Fruit fly (Drosophila melanogaster) whole organism, embryonic: Measurements from ENCODE around the gene CG31816.
A peak's percentile ranks its signal among the peaks of the same experiment; 100 is the strongest.

Source experiments
- CG10321 ChIP-seq: fragments of 200-800 bp; sonication (Bioruptor generic); IDR thresholded peaks from 2 replicates; pipeline ENCODE4 v1.3.6; 2022; ENCODE audit warnings: missing biosample characterization, missing genetic modification characterization
- CG12744 ChIP-seq: fragments of 200-800 bp; sonication (Bioruptor generic); optimal IDR thresholded peaks from 2 replicates; lab custom pipeline; 2016; ENCODE audit warnings: missing biosample characterization, missing genetic modification characterization
- CG15073 ChIP-seq: fragments of 200-800 bp; sonication (Bioruptor generic); optimal IDR thresholded peaks from 2 replicates; lab custom pipeline; 2016; ENCODE audit warnings: missing biosample characterization, missing genetic modification characterization
- CG16815 ChIP-seq: fragments of 200-800 bp; sonication (Bioruptor generic); optimal IDR thresholded peaks from 3 replicates; lab custom pipeline; 2017; ENCODE audit warnings: missing biosample characterization, mild to moderate bottlenecking, missing genetic modification characterization
- CG17186 ChIP-seq: fragments of 200-800 bp; sonication (Bioruptor generic); optimal IDR thresholded peaks from 3 replicates; lab custom pipeline; 2017; ENCODE audit warnings: missing biosample characterization, missing genetic modification reagents, missing genetic modification characterization
- CG17328 ChIP-seq: fragments of 200-800 bp; sonication (Bioruptor generic); IDR thresholded peaks from 2 replicates; pipeline ENCODE4 v1.3.6; 2022; ENCODE audit warnings: missing biosample characterization, missing genetic modification characterization
- CG17385 ChIP-seq: fragments of 200-800 bp; sonication (Bioruptor generic); optimal IDR thresholded peaks from 3 replicates; lab custom pipeline; 2018; ENCODE audit warnings: missing biosample characterization, mild to moderate bottlenecking, missing genetic modification characterization
- CG1832 ChIP-seq: fragments of 200-800 bp; sonication (Bioruptor generic); optimal IDR thresholded peaks from 2 replicates; lab custom pipeline; 2017; ENCODE audit warnings: missing biosample characterization, mild to moderate bottlenecking, missing genetic modification characterization, inconsistent platforms
- CG30403 ChIP-seq: fragments of 200-800 bp; sonication (Bioruptor generic); optimal IDR thresholded peaks from 3 replicates; lab custom pipeline; 2016; ENCODE audit warnings: missing biosample characterization, missing genetic modification characterization
- CG3163 ChIP-seq: fragments of 200-800 bp; sonication (Bioruptor generic); optimal IDR thresholded peaks from 3 replicates; lab custom pipeline; 2016; ENCODE audit warnings: missing biosample characterization, missing genetic modification characterization
- CG32767 ChIP-seq: fragments of 200-800 bp; sonication (Bioruptor generic); IDR thresholded peaks from 2 replicates; pipeline ENCODE4 v1.3.6; 2022; ENCODE audit warnings: missing biosample characterization, missing genetic modification characterization
- CG4360 ChIP-seq: fragments of 200-800 bp; sonication (Bioruptor generic); IDR thresholded peaks from 2 replicates; pipeline ENCODE4 v1.3.6; 2022; ENCODE audit warnings: missing biosample characterization, missing genetic modification characterization
- CG4404 ChIP-seq: fragments of 200-800 bp; sonication (Bioruptor generic); IDR thresholded peaks from 2 replicates; pipeline ENCODE4 v1.3.6; 2022; ENCODE audit warnings: missing biosample characterization, missing genetic modification characterization
- CG5953 ChIP-seq: fragments of 200-800 bp; sonication (Bioruptor generic); IDR thresholded peaks from 2 replicates; pipeline ENCODE4 v1.3.6; 2022; ENCODE audit warnings: missing biosample characterization, missing genetic modification characterization
- CG6175 ChIP-seq: fragments of 200-800 bp; sonication (Bioruptor generic); IDR thresholded peaks from 3 replicates; pipeline ENCODE4 v1.3.6; 2022; ENCODE audit warnings: missing biosample characterization, missing genetic modification characterization
- CG7928 ChIP-seq: fragments of 200-800 bp; sonication (Bioruptor generic); optimal IDR thresholded peaks from 2 replicates; lab custom pipeline; 2017; ENCODE audit warnings: missing biosample characterization, mild to moderate bottlenecking, missing genetic modification characterization
- CG7963 ChIP-seq: fragments of 200-800 bp; sonication (Bioruptor generic); IDR thresholded peaks from 3 replicates; pipeline ENCODE4 v1.3.6; 2022; ENCODE audit warnings: missing biosample characterization, missing genetic modification characterization; ENCODE audit not compliant: partially characterized antibody
- CG8290 ChIP-seq, 3 experiments: fragments of 200-800 bp; sonication (Bioruptor generic); optimal IDR thresholded peaks; 2 replicates each; lab custom pipeline; 2016 to 2019; ENCODE audit warnings: missing biosample characterization in 3 of 3, missing genetic modification characterization in 3 of 3, mild to moderate bottlenecking in 2 of 3, moderate library complexity in 1 of 3
- CG8924 ChIP-seq: fragments of 200-800 bp; optimal IDR thresholded peaks from 3 replicates; lab custom pipeline; 2019; ENCODE audit warnings: missing biosample characterization, mild to moderate bottlenecking, missing genetic modification characterization, moderate library complexity
- Dad ChIP-seq: fragments of 200-800 bp; sonication (Bioruptor generic); optimal IDR thresholded peaks from 3 replicates; lab custom pipeline; 2016; ENCODE audit warnings: missing biosample characterization, missing genetic modification characterization
- Ets97D ChIP-seq: fragments of 200-800 bp; sonication (Bioruptor generic); optimal IDR thresholded peaks from 3 replicates; lab custom pipeline; 2016; ENCODE audit warnings: missing biosample characterization, missing genetic modification characterization
- H15 ChIP-seq: fragments of 200-800 bp; sonication (Bioruptor generic); IDR thresholded peaks from 3 replicates; pipeline ENCODE4 v1.3.6; 2022; ENCODE audit warnings: missing biosample characterization, missing genetic modification characterization
- HHEX ChIP-seq: fragments of 200-800 bp; sonication (Bioruptor generic); optimal IDR thresholded peaks from 3 replicates; lab custom pipeline; 2017; ENCODE audit warnings: missing biosample characterization, mild to moderate bottlenecking, missing genetic modification characterization, missing genetic modification reagents
- Hey ChIP-seq: fragments of 200-800 bp; sonication (Bioruptor generic); optimal IDR thresholded peaks from 3 replicates; lab custom pipeline; 2018; ENCODE audit warnings: missing biosample characterization, mild to moderate bottlenecking, missing genetic modification characterization
- HmgZ ChIP-seq: fragments of 200-800 bp; sonication (Bioruptor generic); optimal IDR thresholded peaks from 2 replicates; lab custom pipeline; 2018; ENCODE audit warnings: missing biosample characterization, mild to moderate bottlenecking, missing genetic modification characterization
- Lpt ChIP-seq: fragments of >200 bp; optimal IDR thresholded peaks from 2 replicates; lab custom pipeline; 2018; ENCODE audit warnings: missing biosample characterization, missing genetic modification characterization
- Nf-YC ChIP-seq: fragments of 200-800 bp; optimal IDR thresholded peaks from 3 replicates; lab custom pipeline; 2019; ENCODE audit warnings: missing biosample characterization, mild to moderate bottlenecking, missing genetic modification characterization, moderate library complexity
- Optix ChIP-seq: fragments of 200-800 bp; sonication (Bioruptor generic); IDR thresholded peaks from 3 replicates; pipeline ENCODE4 v1.3.6; 2022; ENCODE audit warnings: missing biosample characterization, missing genetic modification characterization
- Poxn ChIP-seq: fragments of 200-800 bp; sonication (Bioruptor generic); IDR thresholded peaks from 2 replicates; pipeline ENCODE4 v1.3.6; 2022; ENCODE audit warnings: missing biosample characterization, missing genetic modification characterization
- ara ChIP-seq: fragments of 200-800 bp; sonication (Bioruptor generic); IDR thresholded peaks from 2 replicates; pipeline ENCODE4 v1.3.6; 2022; ENCODE audit warnings: missing biosample characterization, missing genetic modification characterization
- bowl ChIP-seq: fragments of 200-800 bp; sonication (Bioruptor generic); IDR thresholded peaks from 2 replicates; pipeline ENCODE4 v1.3.6; 2022; ENCODE audit warnings: missing biosample characterization, missing genetic modification characterization
- chinmo ChIP-seq: fragments of 200-800 bp; sonication (Bioruptor generic); IDR thresholded peaks from 4 replicates; pipeline ENCODE4 v1.3.6; 2022; ENCODE audit warnings: missing biosample characterization, missing genetic modification characterization; ENCODE audit not compliant: partially characterized antibody
- chm ChIP-seq: fragments of 200-800 bp; sonication (Bioruptor generic); IDR thresholded peaks from 2 replicates; pipeline ENCODE4 v1.3.6; 2022; ENCODE audit warnings: missing biosample characterization, missing genetic modification characterization
- crol ChIP-seq: fragments of 200-800 bp; sonication (Bioruptor generic); IDR thresholded peaks from 2 replicates; pipeline ENCODE4 v1.3.6; 2022; ENCODE audit warnings: missing biosample characterization, missing genetic modification characterization
- crp ChIP-seq, 2 experiments: fragments of 200-800 bp; sonication (Bioruptor generic); optimal IDR thresholded peaks; 2 replicates in 1 of 2; 3 replicates in 1 of 2; lab custom pipeline; 2017; ENCODE audit warnings: missing biosample characterization in 2 of 2, missing genetic modification characterization in 2 of 2, mild to moderate bottlenecking in 1 of 2, moderate library complexity in 1 of 2
- dmrt11E ChIP-seq: fragments of 200-800 bp; sonication (Bioruptor generic); optimal IDR thresholded peaks from 3 replicates; lab custom pipeline; 2018; ENCODE audit warnings: missing biosample characterization, mild to moderate bottlenecking, missing genetic modification characterization, moderate library complexity
- eve ChIP-seq, 2 experiments: fragments of >200 bp; optimal IDR thresholded peaks; 2 replicates each; lab custom pipeline; 2017; ENCODE audit warnings: missing biosample characterization in 2 of 2, missing genetic modification characterization in 2 of 2
- gcm ChIP-seq: fragments of 200-800 bp; sonication (Bioruptor generic); optimal IDR thresholded peaks from 2 replicates; lab custom pipeline; 2019; ENCODE audit warnings: missing biosample characterization, mild to moderate bottlenecking, missing genetic modification characterization, moderate library complexity
- ind ChIP-seq: fragments of 200-800 bp; sonication (Bioruptor generic); optimal IDR thresholded peaks from 3 replicates; lab custom pipeline; 2016; ENCODE audit warnings: missing biosample characterization, missing genetic modification characterization
- luna ChIP-seq: fragments of 200-800 bp; sonication (Bioruptor generic); optimal IDR thresholded peaks from 2 replicates; lab custom pipeline; 2016; ENCODE audit warnings: missing biosample characterization, missing genetic modification characterization
- nerfin-2 ChIP-seq: fragments of 200-800 bp; sonication (Bioruptor generic); IDR thresholded peaks from 2 replicates; pipeline ENCODE4 v1.3.6; 2022; ENCODE audit warnings: missing biosample characterization, missing genetic modification characterization; ENCODE audit not compliant: partially characterized antibody
- pb ChIP-seq: fragments of 200-800 bp; sonication (Bioruptor generic); optimal IDR thresholded peaks from 3 replicates; lab custom pipeline; 2016; ENCODE audit warnings: missing biosample characterization, missing genetic modification characterization
- tgo ChIP-seq: fragments of 200-800 bp; sonication (Bioruptor generic); IDR thresholded peaks from 3 replicates; pipeline ENCODE4 v1.3.6; 2022; ENCODE audit warnings: missing biosample characterization, missing genetic modification characterization
- trem ChIP-seq: fragments of 200-800 bp; optimal IDR thresholded peaks from 3 replicates; lab custom pipeline; 2019; ENCODE audit warnings: missing biosample characterization, mild to moderate bottlenecking, missing genetic modification characterization, moderate library complexity
- vvl ChIP-seq: fragments of 200-800 bp; sonication (Bioruptor generic); IDR thresholded peaks from 2 replicates; pipeline ENCODE4 v1.3.6; 2022; ENCODE audit warnings: missing biosample characterization, missing genetic modification characterization
- wdn ChIP-seq: fragments of 200-800 bp; sonication (Bioruptor generic); IDR thresholded peaks from 2 replicates; pipeline ENCODE4 v1.3.6; 2022; ENCODE audit warnings: missing biosample characterization, missing genetic modification characterization

CG31816 gene

dm6 chr2L:16520475-16521344, 21.6 kb upstream of the CG31816 start (continued):
- TF ChIP-seq eve (GFP tag; optimal IDR thresholded peaks at IDR 0.05; lab: Kevin White, UChicago): peak in 1 of 2 experiments; percentile 74
- peak; percentile 93 for TF ChIP-seq CG3163 (GFP tag; lab: Kevin White, UChicago)
- TF ChIP-seq CG1832: peak; percentile 80
- no peak for TF ChIP-seq Optix (GFP tag; lab: Robert Waterston, UW)
- no peak for TF ChIP-seq dmrt11E
- no peak for TF ChIP-seq Hey (tag; lab: Kevin White, UChicago)
- TF ChIP-seq crol: no peak
- no peak for TF ChIP-seq HmgZ (tag; lab: Kevin White, UChicago)
- no peak for TF ChIP-seq CG32767
- TF ChIP-seq Dad: no peak
- TF ChIP-seq vvl (GFP tag; lab: Robert Waterston, UW): peak; percentile 60; the same call in 1 of the 2 replicates
- peak; percentile 73; the same call in 3 of the 4 replicates for TF ChIP-seq chinmo (GFP tag; lab: Robert Waterston, UW)
- TF ChIP-seq luna (GFP tag; lab: Kevin White, UChicago): no peak
- TF ChIP-seq nerfin-2 (GFP tag; lab: Robert Waterston, UW): 0 out of 2 replicates have a peak, but pooled peaks have one; percentile 7
- peak; percentile 37; the same call in 1 of the 2 replicates for TF ChIP-seq CG10321 (GFP tag; lab: Robert Waterston, UW)
- no peak for TF ChIP-seq pb
- TF ChIP-seq CG6175 (GFP tag; lab: Robert Waterston, UW): 0 out of 3 replicates have a peak, but pooled peaks have one; percentile 29
- peak; percentile 9 for TF ChIP-seq ind
- no peak for TF ChIP-seq CG17328 (GFP tag; lab: Robert Waterston, UW)
- TF ChIP-seq HHEX: no peak
- peak; percentile 30 for TF ChIP-seq CG17385 (GFP tag; lab: Kevin White, UChicago)
- TF ChIP-seq CG8290 (GFP tag; optimal IDR thresholded peaks at IDR 0.05; lab: Kevin White, UChicago): no peak
- peak in 1 of 2 experiments; percentile 24 for TF ChIP-seq CG8290 (tag; optimal IDR thresholded peaks at IDR 0.05; lab: Kevin White, UChicago)
- no peak for TF ChIP-seq CG8924 (tag; lab: Kevin White, UChicago)
- peak; percentile 47 for TF ChIP-seq CG30403 (GFP tag; lab: Kevin White, UChicago)
- TF ChIP-seq ara: no peak
- TF ChIP-seq gcm (GFP tag; lab: Kevin White, UChicago): no peak
- no peak for TF ChIP-seq CG7928 (GFP tag; lab: Kevin White, UChicago)

dm6 chr2L:16521345-16522285, 20.7 kb upstream of the CG31816 start:
- TF ChIP-seq CG16815 (no peak), CG17186 (GFP tag; lab: Kevin White, UChicago) (peak; percentile 92), CG5953 (GFP tag; lab: Robert Waterston, UW) (0 out of 2 replicates have a peak, but pooled peaks have one; percentile 46), Ets97D (GFP tag; lab: Kevin White, UChicago) (no peak), CG12744 (peak; percentile 74), CG4404 (GFP tag; lab: Robert Waterston, UW) (peak; percentile 40; the same call in 1 of the 2 replicates), bowl (peak; percentile 55; the same call in 1 of the 2 replicates), crp (GFP tag; optimal IDR thresholded peaks at IDR 0.05; lab: Kevin White, UChicago) (peak in 1 of 2 experiments; percentile 46), CG8924 (tag; lab: Kevin White, UChicago) (peak; percentile 94), Poxn (GFP tag; lab: Robert Waterston, UW) (no peak), Lpt (GFP tag; lab: Kevin White, UChicago) (no peak), tgo (peak; percentile 63; the same call in 2 of the 3 replicates), Nf-YC (tag; lab: Kevin White, UChicago) (peak; percentile 78), CG10321 (GFP tag; lab: Robert Waterston, UW) (peak; percentile 85), H15 (GFP tag; lab: Robert Waterston, UW) (0 out of 3 replicates have a peak, but pooled peaks have one; percentile 47), trem (tag; lab: Kevin White, UChicago) (peak; percentile 77), CG4360 (GFP tag; lab: Robert Waterston, UW) (peak; percentile 93), nerfin-2 (GFP tag; lab: Robert Waterston, UW) (no peak), CG7963 (no peak), wdn (GFP tag; lab: Robert Waterston, UW) (no peak), chm (peak; percentile 91), CG15073 (GFP tag; lab: Kevin White, UChicago) (no peak)
